Worm (Caenorhabditis elegans) whole organism, L3 larva: Measurements from ENCODE around the gene F01F1.2.

ENCODE experiments used
- ZK546.5 ChIP-seq: sonication (generic microtip); optimal IDR thresholded peaks from 2 replicates; lab custom pipeline; 2017; ENCODE audit warnings: missing biosample characterization, missing genetic modification characterization
- aly-2 ChIP-seq: fragments of 150-350 bp; optimal IDR thresholded peaks from 2 replicates; lab custom pipeline; 2014; ENCODE audit warnings: missing biosample characterization, missing genetic modification characterization
- ama-1 ChIP-seq: fragments of 150-350 bp; optimal IDR thresholded peaks from 2 replicates; lab custom pipeline; 2018
- ceh-28 ChIP-seq: fragments of 150-350 bp; optimal IDR thresholded peaks from 2 replicates; lab custom pipeline; 2014; ENCODE audit warnings: missing biosample characterization, missing genetic modification reagents, missing genetic modification characterization
- ceh-82 ChIP-seq: fragments of 150-350 bp; optimal IDR thresholded peaks from 2 replicates; lab custom pipeline; 2014; ENCODE audit warnings: missing biosample characterization, missing genetic modification characterization
- daf-12 ChIP-seq: fragments of 150-350 bp; optimal IDR thresholded peaks from 2 replicates; lab custom pipeline; 2014; ENCODE audit warnings: missing biosample characterization, missing genetic modification reagents, missing genetic modification characterization
- egl-27 ChIP-seq: sonication (generic microtip); optimal IDR thresholded peaks from 4 replicates; lab custom pipeline; 2017; ENCODE audit warnings: missing biosample characterization, missing genetic modification reagents, missing genetic modification characterization
- egl-5 ChIP-seq: fragments of 150-350 bp; optimal IDR thresholded peaks from 2 replicates; lab custom pipeline; 2017; ENCODE audit warnings: missing biosample characterization, missing genetic modification reagents, missing genetic modification characterization, inconsistent platforms
- elt-1 ChIP-seq: fragments of 150-350 bp; optimal IDR thresholded peaks from 2 replicates; lab custom pipeline; 2014; ENCODE audit warnings: missing biosample characterization, missing genetic modification characterization
- elt-2 ChIP-seq: sonication (generic microtip); optimal IDR thresholded peaks from 2 replicates; lab custom pipeline; 2016; ENCODE audit warnings: missing genetic modification reagents, mild to moderate bottlenecking, missing genetic modification characterization, missing compliant biosample characterization
- elt-3 ChIP-seq, 3 experiments: fragments of 150-350 bp in 1 of 3; sonication (generic microtip) in 2 of 3; optimal IDR thresholded peaks; 2 replicates in 2 of 3; 4 replicates in 1 of 3; lab custom pipeline; 2014 to 2017; ENCODE audit warnings: missing biosample characterization in 3 of 3, missing genetic modification characterization in 3 of 3
- eor-1 ChIP-seq, 2 experiments: fragments of 150-350 bp; optimal IDR thresholded peaks; 2 replicates each; lab custom pipeline; 2014 to 2018; ENCODE audit warnings: missing biosample characterization in 2 of 2, missing genetic modification characterization in 2 of 2
- jun-1 ChIP-seq: fragments of 150-350 bp; optimal IDR thresholded peaks from 2 replicates; lab custom pipeline; 2014; ENCODE audit warnings: missing biosample characterization, missing genetic modification reagents, missing genetic modification characterization
- lin-15B ChIP-seq: fragments of 150-350 bp; optimal IDR thresholded peaks from 2 replicates; lab custom pipeline; 2014; ENCODE audit warnings: missing biosample characterization, missing genetic modification characterization
- lin-39 ChIP-seq: fragments of 150-350 bp; optimal IDR thresholded peaks from 2 replicates; lab custom pipeline; 2018; ENCODE audit warnings: missing biosample characterization, missing genetic modification reagents, missing genetic modification characterization
- lsy-12 ChIP-seq: sonication (generic microtip); optimal IDR thresholded peaks from 2 replicates; lab custom pipeline; 2016; ENCODE audit warnings: mild to moderate bottlenecking, missing genetic modification characterization, missing compliant biosample characterization
- mdl-1 ChIP-seq: fragments of 150-350 bp; optimal IDR thresholded peaks from 2 replicates; lab custom pipeline; 2014; ENCODE audit warnings: missing biosample characterization, missing genetic modification characterization
- nfya-1 ChIP-seq: sonication (generic microtip); optimal IDR thresholded peaks from 2 replicates; lab custom pipeline; 2017; ENCODE audit warnings: missing genetic modification characterization, mild to moderate bottlenecking, missing compliant biosample characterization, antibody characterized with exemption, moderate library complexity; ENCODE audit not compliant: insufficient read depth
- nhr-11 ChIP-seq: fragments of 150-350 bp; optimal IDR thresholded peaks from 2 replicates; lab custom pipeline; 2014; ENCODE audit warnings: missing biosample characterization, missing genetic modification characterization
- nhr-12 ChIP-seq: fragments of 150-350 bp; optimal IDR thresholded peaks from 2 replicates; lab custom pipeline; 2014; ENCODE audit warnings: missing biosample characterization, missing genetic modification characterization
- nhr-23 ChIP-seq: fragments of 150-350 bp; optimal IDR thresholded peaks from 2 replicates; lab custom pipeline; 2014; ENCODE audit warnings: missing biosample characterization, missing genetic modification reagents, missing genetic modification characterization
- nhr-237 ChIP-seq: fragments of 150-350 bp; optimal IDR thresholded peaks from 2 replicates; lab custom pipeline; 2014; ENCODE audit warnings: missing biosample characterization, missing genetic modification characterization
- nhr-25 ChIP-seq: sonication (generic microtip); optimal IDR thresholded peaks from 2 replicates; lab custom pipeline; 2017; ENCODE audit warnings: missing biosample characterization, missing genetic modification characterization
- nhr-28 ChIP-seq: fragments of 150-350 bp; optimal IDR thresholded peaks from 2 replicates; lab custom pipeline; 2014; ENCODE audit warnings: missing biosample characterization, missing genetic modification characterization
- nhr-43 ChIP-seq: sonication (generic microtip); optimal IDR thresholded peaks from 2 replicates; lab custom pipeline; 2016; ENCODE audit warnings: mild to moderate bottlenecking, missing genetic modification characterization, missing compliant biosample characterization; ENCODE audit not compliant: poor library complexity, severe bottlenecking
- nhr-67 ChIP-seq: fragments of 150-350 bp; optimal IDR thresholded peaks from 2 replicates; lab custom pipeline; 2014; ENCODE audit warnings: missing biosample characterization, missing genetic modification characterization
- nhr-76 ChIP-seq: fragments of 150-350 bp; sonication (generic microtip); optimal IDR thresholded peaks from 5 replicates; lab custom pipeline; 2014; ENCODE audit warnings: missing biosample characterization, missing genetic modification characterization
- nhr-77 ChIP-seq: fragments of 150-350 bp; optimal IDR thresholded peaks from 2 replicates; lab custom pipeline; 2014; ENCODE audit warnings: missing biosample characterization, missing genetic modification characterization
- pha-4 ChIP-seq: fragments of 150-350 bp; optimal IDR thresholded peaks from 2 replicates; lab custom pipeline; 2014; ENCODE audit warnings: missing biosample characterization, missing genetic modification reagents, missing genetic modification characterization
- pqm-1 ChIP-seq: fragments of 150-350 bp; optimal IDR thresholded peaks from 2 replicates; lab custom pipeline; 2017; ENCODE audit warnings: missing biosample characterization, missing genetic modification characterization, inconsistent platforms
- sea-2 ChIP-seq: fragments of 150-350 bp; sonication (generic microtip); optimal IDR thresholded peaks from 4 replicates; lab custom pipeline; 2014; ENCODE audit warnings: missing biosample characterization, missing genetic modification reagents, missing genetic modification characterization
- skn-1 ChIP-seq: fragments of 150-350 bp; optimal IDR thresholded peaks from 2 replicates; lab custom pipeline; 2014; ENCODE audit warnings: missing biosample characterization, missing genetic modification characterization
- snpc-4 ChIP-seq: fragments of 150-350 bp; optimal IDR thresholded peaks from 2 replicates; lab custom pipeline; 2014; ENCODE audit warnings: missing biosample characterization, missing genetic modification characterization
- tbx-2 ChIP-seq: sonication (generic microtip); optimal IDR thresholded peaks from 2 replicates; lab custom pipeline; 2016; ENCODE audit warnings: mild to moderate bottlenecking, missing genetic modification characterization, missing compliant biosample characterization
- unc-39 ChIP-seq: sonication (generic microtip); optimal IDR thresholded peaks from 4 replicates; lab custom pipeline; 2017; ENCODE audit warnings: missing biosample characterization, missing genetic modification characterization
- ztf-4 ChIP-seq: fragments of 150-350 bp; optimal IDR thresholded peaks from 2 replicates; lab custom pipeline; 2014; ENCODE audit warnings: missing biosample characterization, missing genetic modification characterization

F01F1.2 gene

ce11 chrIII:5836261-5836660 is 42.1 kb upstream of the F01F1.2 start:
- TF ChIP-seq tbx-2 (tag; lab: Kevin White, UChicago), result no peak
- TF ChIP-seq nhr-28 (tag; lab: Kevin White, UChicago), result no peak
- TF ChIP-seq ZK546.5 (tag; lab: Kevin White, UChicago), result no peak
- no peak for TF ChIP-seq nhr-67 (tag; lab: Kevin White, UChicago)
- no peak for TF ChIP-seq lin-15B
- TF ChIP-seq elt-1 (tag; lab: Kevin White, UChicago), result peak; percentile 50
- TF ChIP-seq skn-1, result no peak
- TF ChIP-seq snpc-4 (tag; lab: Kevin White, UChicago), result no peak
- TF ChIP-seq egl-5 (tag; lab: Kevin White, UChicago), result no peak
- no peak for TF ChIP-seq egl-27 (tag; lab: Kevin White, UChicago)
- no peak for TF ChIP-seq elt-2 (tag; lab: Kevin White, UChicago)
- TF ChIP-seq jun-1 (tag; lab: Kevin White, UChicago), result no peak
- no peak for TF ChIP-seq daf-12
- no peak for TF ChIP-seq ztf-4 (tag; lab: Kevin White, UChicago)
- no peak for TF ChIP-seq nfya-1
- TF ChIP-seq aly-2 (tag; lab: Kevin White, UChicago), result no peak
- TF ChIP-seq ceh-82, result no peak
- no peak for TF ChIP-seq mdl-1
- TF ChIP-seq nhr-23, result peak; percentile 51
- TF ChIP-seq pha-4, result peak; percentile 10
- no peak for TF ChIP-seq sea-2 (GFP tag; lab: Kevin White, UChicago)
- no peak for TF ChIP-seq ceh-28 (tag; lab: Kevin White, UChicago)

ce11 chrIII:5836816-5837215 is 41.5 kb upstream of the F01F1.2 start, which contains the start of gene W04D12.1:
TSS of gene W04D12.1 (plus strand) at chrIII:5836926.
- peak; percentile 8 for TF ChIP-seq nhr-23
- TF ChIP-seq nhr-237 (tag; lab: Kevin White, UChicago), result no peak
- no peak for TF ChIP-seq nhr-76 (tag; lab: Kevin White, UChicago)
- TF ChIP-seq lin-39 (tag; lab: Kevin White, UChicago), result no peak
- TF ChIP-seq pha-4, result peak; percentile 43
- no peak for TF ChIP-seq nhr-77 (tag; lab: Kevin White, UChicago)
- TF ChIP-seq nfya-1, result peak; percentile 19
- TF ChIP-seq nhr-12 (tag; lab: Kevin White, UChicago), result no peak
- peak; percentile 11 for TF ChIP-seq ceh-28 (tag; lab: Kevin White, UChicago)
- TF ChIP-seq, all 47 proteins: peak for 4

ce11 chrIII:5838159-5839046 is 40.0 kb upstream of the F01F1.2 start:
- TF ChIP-seq unc-39 (no peak), nhr-23 (peak; percentile 46), nfya-1 (peak; percentile 14), ztf-4 (tag; lab: Kevin White, UChicago) (no peak), elt-2 (tag; lab: Kevin White, UChicago) (peak; percentile 95), elt-1 (tag; lab: Kevin White, UChicago) (peak; percentile 59), mdl-1 (peak; percentile 11), nhr-43 (tag; lab: Kevin White, UChicago) (peak; percentile 44), pha-4 (peak; percentile 75), nhr-11 (tag; lab: Kevin White, UChicago) (no peak), jun-1 (tag; lab: Kevin White, UChicago) (peak; percentile 35), lsy-12 (peak; percentile 53), nhr-77 (tag; lab: Kevin White, UChicago) (no peak), eor-1 (tag; optimal IDR thresholded peaks at IDR 0.05; lab: Kevin White, UChicago) (no peak), pqm-1 (peak; percentile 93), ama-1 (peak; percentile 73)

ce11 chrIII:5839147-5839546 is 39.2 kb upstream of the F01F1.2 start:
- TF ChIP-seq nhr-43 (tag; lab: Kevin White, UChicago), result peak; percentile 69
- peak; percentile 31 for TF ChIP-seq jun-1 (tag; lab: Kevin White, UChicago)
- TF ChIP-seq elt-3 (tag; optimal IDR thresholded peaks at IDR 0.05; lab: Kevin White, UChicago), result peak in 1 of 3 experiments; percentile 10
- TF ChIP-seq elt-2 (tag; lab: Kevin White, UChicago), result peak; percentile 76
- TF ChIP-seq nfya-1, result no peak
- peak; percentile 83 for TF ChIP-seq ceh-28 (tag; lab: Kevin White, UChicago)
- no peak for TF ChIP-seq pha-4
- peak; percentile 83 for TF ChIP-seq pqm-1
- no peak for TF ChIP-seq lin-15B
- peak; percentile 61 for TF ChIP-seq nhr-23
- no peak for TF ChIP-seq nhr-25
- TF ChIP-seq, all 47 proteins: peak for 7
